Worm (Caenorhabditis elegans): ENCODE data around the gene Y116A8C.43.

Y116A8C.43 gene

DNA sequence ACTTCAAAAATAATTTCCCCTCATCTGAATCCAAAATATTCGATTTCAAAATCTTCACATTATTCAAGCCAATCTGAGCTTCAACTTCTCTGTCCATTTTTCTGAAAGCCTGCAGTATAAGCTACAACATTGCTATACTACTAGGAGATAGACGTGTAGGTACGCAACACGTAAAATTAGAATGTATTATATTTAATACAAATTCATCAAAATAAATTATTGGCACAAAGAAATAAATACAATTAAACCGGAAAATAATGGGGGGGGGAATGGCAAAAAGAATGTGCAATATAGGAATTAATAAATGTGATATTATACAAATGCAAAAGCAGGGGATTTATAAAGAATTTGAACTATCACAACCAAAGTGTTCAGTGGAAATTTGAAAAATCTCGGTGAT is 10.0 kb upstream of the Y116A8C.43 start, which contains the start of gene Y116A8C.25:
Gene Y116A8C.25, minus strand, starts transcription at position 101 of the 400 bp plus-strand sequence.
- TF ChIP-seq lsy-2 (tag; optimal IDR thresholded peaks at IDR 0.05) (no peak), ZK337.2 (GFP tag; IDR thresholded peaks at IDR 0.05) (no peak), hif-1 (tag; optimal IDR thresholded peaks at IDR 0.05) (no peak), dmd-6 (GFP tag; IDR thresholded peaks at IDR 0.05) (no peak), spr-3 (GFP tag; optimal IDR thresholded peaks at IDR 0.05) (no peak), hmg-1.1 (GFP tag; IDR thresholded peaks at IDR 0.05) (no peak)

DNA sequence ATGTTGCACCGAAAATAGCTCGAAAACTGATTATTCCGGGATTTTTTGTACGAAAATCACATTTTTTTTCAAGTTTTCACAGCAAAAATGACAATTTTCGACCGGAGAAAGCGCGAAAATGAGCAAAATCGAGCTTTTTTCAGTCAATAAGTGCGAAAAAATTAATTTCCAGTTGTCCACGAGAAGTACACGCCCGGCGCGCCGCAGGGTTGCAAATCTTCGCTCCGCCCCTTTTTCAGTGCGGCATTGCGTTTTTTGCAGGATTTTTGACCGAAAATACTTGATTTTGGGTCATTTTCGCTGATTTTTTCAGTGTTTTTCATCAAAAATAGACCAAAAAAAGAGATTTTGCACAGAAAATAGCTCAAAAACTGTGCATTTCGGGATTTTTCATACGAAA is 4.3 kb upstream of the Y116A8C.43 start:
- TF ChIP-seq unc-39 (tag; optimal IDR thresholded peaks at IDR 0.05) (no peak), aha-1 (tag) (no peak), T26A8.4 (GFP tag; IDR thresholded peaks at IDR 0.05) (no peak), cey-2 (tag; optimal IDR thresholded peaks at IDR 0.05; ENCODE audit: borderline replicate concordance, insufficient read depth) (no peak), pha-4 (GFP tag; IDR thresholded peaks at IDR 0.05) (no peak), pha-4 (tag; optimal IDR thresholded peaks at IDR 0.05) (no peak), F49E8.2 (tag; optimal IDR thresholded peaks at IDR 0.05; ENCODE audit: borderline replicate concordance) (no peak), saeg-2 (GFP tag; IDR thresholded peaks at IDR 0.05) (no peak), ceh-44 (GFP tag; IDR thresholded peaks at IDR 0.05) (no peak), Y75B8A.6 (GFP tag; IDR thresholded peaks at IDR 0.05) (no peak), lim-7 (GFP tag; IDR thresholded peaks at IDR 0.05) (no peak), mdl-1 (tag; optimal IDR thresholded peaks at IDR 0.05) (no peak), nhr-76 (tag; optimal IDR thresholded peaks at IDR 0.05) (no peak), Y105C5A.15 (GFP tag; IDR thresholded peaks at IDR 0.05) (no peak), dmd-9 (GFP tag; IDR thresholded peaks at IDR 0.05) (0 out of 2 replicates have a peak, but pooled peaks have one; percentile 7), hlh-11 (tag; optimal IDR thresholded peaks at IDR 0.05) (no peak), ceh-20 (GFP tag; IDR thresholded peaks at IDR 0.05) (no peak), dpl-1 (GFP tag; optimal IDR thresholded peaks at IDR 0.05) (peak; percentile 0), daf-8 (GFP tag; IDR thresholded peaks at IDR 0.05) (no peak), set-16 (GFP tag; IDR thresholded peaks at IDR 0.05) (no peak), nhr-10 (tag; optimal IDR thresholded peaks at IDR 0.05) (no peak), T20F7.1 (GFP tag; optimal IDR thresholded peaks at IDR 0.05) (no peak), mep-1 (tag; optimal IDR thresholded peaks at IDR 0.05) (no peak), daf-19 (GFP tag; conservative IDR thresholded peaks at IDR 0.05) (no peak), zip-2 (tag; optimal IDR thresholded peaks at IDR 0.05) (no peak), lin-38 (GFP tag; IDR thresholded peaks at IDR 0.05) (peak; percentile 51)

DNA sequence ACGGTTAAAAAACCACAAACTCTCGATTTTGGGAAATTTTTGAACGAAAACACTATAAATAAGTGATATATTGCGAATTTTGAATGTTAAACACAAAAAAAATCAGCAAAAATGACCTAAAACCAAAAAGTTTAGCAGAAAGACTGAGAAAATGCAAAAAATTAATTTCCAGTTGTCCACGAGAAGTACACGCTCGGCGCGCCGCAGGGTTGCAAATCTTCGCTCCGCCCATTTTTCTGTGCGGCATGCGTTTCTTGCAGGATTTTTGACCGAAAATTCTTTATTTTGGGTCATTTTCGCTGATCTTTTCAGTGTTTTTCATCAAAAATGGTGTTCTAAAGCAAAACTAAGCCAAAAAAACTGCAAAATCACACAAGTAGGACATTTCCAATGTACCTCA is 3.8 kb upstream of the Y116A8C.43 start:
- TF ChIP-seq mdl-1 (tag; optimal IDR thresholded peaks at IDR 0.05) = no peak
- TF ChIP-seq ces-1 (GFP tag; optimal IDR thresholded peaks at IDR 0.05) = no peak
- no peak for TF ChIP-seq zfp-2 (tag; optimal IDR thresholded peaks at IDR 0.05)
- peak; percentile 80 for TF ChIP-seq snpc-1.2 (GFP tag; IDR thresholded peaks at IDR 0.05)
- TF ChIP-seq aha-1 (tag) = peak; percentile 74
- TF ChIP-seq lin-38 (GFP tag; IDR thresholded peaks at IDR 0.05) = peak; percentile 41

DNA sequence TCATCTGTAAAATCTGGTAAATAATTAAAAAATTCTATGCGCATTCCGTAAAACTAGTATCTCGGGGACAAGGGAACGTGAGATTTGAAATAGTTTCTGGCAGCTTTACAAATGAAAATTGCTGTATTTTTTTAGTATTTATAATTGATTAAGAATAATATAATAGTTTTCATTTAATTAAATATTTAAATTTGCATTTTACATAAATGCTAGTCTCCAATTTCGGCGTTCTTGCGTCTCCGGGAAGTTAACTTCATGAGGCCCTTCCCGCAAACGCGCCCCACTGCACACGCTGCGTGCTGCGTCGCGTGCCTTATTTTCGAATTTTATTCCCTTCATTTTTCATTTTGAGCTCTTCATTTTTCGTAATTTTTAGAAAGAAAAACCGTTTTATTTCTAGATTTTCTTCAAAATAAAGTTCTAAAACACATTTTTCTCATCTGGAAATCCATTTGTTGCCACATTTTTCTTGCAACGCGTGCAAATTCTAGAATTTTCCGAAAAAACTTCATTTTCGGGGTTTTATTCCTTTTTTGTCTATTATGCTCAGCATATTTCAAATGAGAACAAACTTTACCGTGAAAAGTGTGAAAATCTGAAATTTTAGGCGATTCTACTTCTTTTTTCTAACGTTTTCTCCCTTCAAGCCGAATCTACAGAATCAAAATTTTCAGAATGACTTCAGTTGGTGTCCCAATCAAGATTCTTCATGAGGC is 1.1 kb upstream of the Y116A8C.43 start, which contains the start of the genes snx-13 and snr-1:
Gene snx-13, minus strand, starts transcription at position 55 of the 716 bp plus-strand sequence.
Gene snr-1, plus strand, starts transcription at position 666 of the 716 bp plus-strand sequence.
- TF ChIP-seq hmg-1.1 (GFP tag; IDR thresholded peaks at IDR 0.05) (peak; percentile 75), Y5F2A.4 (GFP tag; optimal IDR thresholded peaks at IDR 0.05) (no peak), snpc-4 (tag; optimal IDR thresholded peaks at IDR 0.05) (no peak), ceh-62 (tag; optimal IDR thresholded peaks at IDR 0.05) (no peak), nhr-77 (tag; optimal IDR thresholded peaks at IDR 0.05) (peak; percentile 60), F26F4.8 (GFP tag; conservative IDR thresholded peaks at IDR 0.05) (no peak), lsy-2 (tag; optimal IDR thresholded peaks at IDR 0.05) (peak; percentile 35 to 82), cey-2 (tag; optimal IDR thresholded peaks at IDR 0.05; ENCODE audit: borderline replicate concordance, insufficient read depth) (no peak), ama-1 (optimal IDR thresholded peaks at IDR 0.05) (no peak), lin-39 (tag; optimal IDR thresholded peaks at IDR 0.05) (no peak), jun-1 (tag; optimal IDR thresholded peaks at IDR 0.05) (no peak), T20F7.1 (GFP tag; optimal IDR thresholded peaks at IDR 0.05) (peak; percentile 78), tag-97 (GFP tag; IDR thresholded peaks at IDR 0.05) (no peak), ctbp-1 (GFP tag; IDR thresholded peaks at IDR 0.05) (no peak; the same call in 1 of the 2 replicates), mdt-29 (GFP tag; IDR thresholded peaks at IDR 0.05) (no peak), F49E8.2 (tag; optimal IDR thresholded peaks at IDR 0.05; ENCODE audit: borderline replicate concordance) (peak; percentile 3), nhr-41 (GFP tag; IDR thresholded peaks at IDR 0.05) (no peak)

All from whole organism, L4 larva.